Fruit fly (Drosophila melanogaster) S2 (cell line): ENCODE measurements around the gene ea.

Experiments used
- CG8478 ChIP-seq: fragments of >200 bp; optimal IDR thresholded peaks from 2 replicates; lab custom pipeline; 2018
- CTCF ChIP-seq, 2 experiments: fragments of >200 bp; optimal IDR thresholded peaks; 2 replicates each; lab custom pipeline; 2018

dm6 chr3R:15328083-15328779 is at the start of gene ea, which contains the start of gene CG6236:
- TF ChIP-seq CG8478 (lab: Kevin White, UChicago) (no peak), CTCF (optimal IDR thresholded peaks at IDR 0.05; lab: Kevin White, UChicago) (no peak)
